Worm (Caenorhabditis elegans): Measurements from ENCODE around the gene srw-97.

DNA sequence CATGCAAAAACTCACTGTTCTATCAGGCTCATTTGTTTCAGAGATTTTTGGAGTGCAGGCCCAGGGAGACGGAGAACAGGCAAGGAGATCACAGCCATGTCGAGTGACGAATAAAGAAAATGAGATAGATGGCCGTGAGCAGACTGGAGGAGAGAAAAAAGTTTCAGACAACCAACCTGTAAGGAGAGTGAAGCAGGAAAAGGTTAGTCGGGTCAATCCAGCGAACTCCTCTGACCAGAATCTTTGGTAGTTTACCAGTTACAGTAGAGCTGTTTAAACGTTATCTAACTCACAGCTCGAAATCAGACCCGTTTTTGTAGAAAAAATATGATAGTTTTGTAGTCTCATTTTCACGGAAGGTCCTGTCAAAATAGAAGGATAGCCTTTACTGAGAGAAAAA, 20.0 kb downstream of the srw-97 start, which contains the start of gene fbxb-21:
- TF ChIP-seq sox-4 (tag; optimal IDR thresholded peaks at IDR 0.05) = no peak
- no peak for TF ChIP-seq dmd-4 (tag; optimal IDR thresholded peaks at IDR 0.05; ENCODE audit: borderline replicate concordance)
- TF ChIP-seq C38D4.7 (GFP tag; optimal IDR thresholded peaks at IDR 0.05) = no peak
- TF ChIP-seq Y22D7AL.16 (tag; optimal IDR thresholded peaks at IDR 0.05) = no peak
- no peak for TF ChIP-seq madf-2 (tag; optimal IDR thresholded peaks at IDR 0.05)
- TF ChIP-seq F13H6.1 (tag; optimal IDR thresholded peaks at IDR 0.05) = no peak
- no peak for TF ChIP-seq fkh-10 (GFP tag; optimal IDR thresholded peaks at IDR 0.05)
- TF ChIP-seq elt-2 (tag; optimal IDR thresholded peaks at IDR 0.05) = no peak
- no peak for TF ChIP-seq ama-1 (optimal IDR thresholded peaks at IDR 0.05)
- no peak for TF ChIP-seq lim-6 (tag; optimal IDR thresholded peaks at IDR 0.05)

All from whole organism, late embryonic.